Fruit fly (Drosophila melanogaster) whole organism, embryonic: Measurements from ENCODE around the gene CG6163.

Experiments used
- Awh ChIP-seq: fragments of 200-800 bp; sonication (Bioruptor generic); IDR thresholded peaks from 2 replicates; pipeline ENCODE4, ENCODE4 v1.3.6; 2022; ENCODE audit warnings: missing biosample characterization, missing genetic modification characterization
- BEAF-32 ChIP-seq: fragments of 200-800 bp; sonication (Bioruptor generic); optimal IDR thresholded peaks from 3 replicates; lab custom pipeline; 2017; ENCODE audit warnings: missing biosample characterization, missing genetic modification characterization, mild to moderate bottlenecking, moderate library complexity, missing genetic modification reagents
- Blimp-1 ChIP-seq: fragments of 200-800 bp; sonication (Bioruptor generic); optimal IDR thresholded peaks from 3 replicates; lab custom pipeline; 2018; ENCODE audit warnings: missing biosample characterization, missing genetic modification characterization, mild to moderate bottlenecking, moderate library complexity, missing genetic modification reagents
- CG10267 ChIP-seq: fragments of 200-800 bp; sonication (Bioruptor generic); optimal IDR thresholded peaks from 2 replicates; lab custom pipeline; 2018; ENCODE audit warnings: missing biosample characterization, mild to moderate bottlenecking, missing genetic modification characterization, moderate library complexity
- CG11456 ChIP-seq: fragments of 200-800 bp; sonication (Bioruptor generic); IDR thresholded peaks from 3 replicates; pipeline ENCODE4 v1.3.6; 2022; ENCODE audit warnings: missing biosample characterization, missing genetic modification characterization
- CG11504 ChIP-seq: fragments of 200-800 bp; sonication (Bioruptor generic); optimal IDR thresholded peaks from 3 replicates; lab custom pipeline; 2019; ENCODE audit warnings: missing biosample characterization, mild to moderate bottlenecking, missing genetic modification characterization, moderate library complexity
- CG12769 ChIP-seq: fragments of 200-800 bp; sonication (Bioruptor generic); optimal IDR thresholded peaks from 2 replicates; lab custom pipeline; 2019; ENCODE audit warnings: missing biosample characterization, mild to moderate bottlenecking, missing genetic modification characterization, moderate library complexity
- CG14860 ChIP-seq: fragments of 200-800 bp; sonication (Bioruptor generic); IDR thresholded peaks from 3 replicates; pipeline ENCODE4 v1.3.6; 2022; ENCODE audit warnings: missing biosample characterization, missing genetic modification characterization; ENCODE audit not compliant: partially characterized antibody
- CG17359 ChIP-seq: fragments of 200-800 bp; sonication (Bioruptor generic); optimal IDR thresholded peaks from 3 replicates; lab custom pipeline; 2018; ENCODE audit warnings: missing biosample characterization, mild to moderate bottlenecking, missing genetic modification characterization, moderate library complexity
- CG2199 ChIP-seq: fragments of 200-800 bp; sonication (Bioruptor generic); IDR thresholded peaks from 3 replicates; pipeline ENCODE4 v1.3.6; 2022; ENCODE audit warnings: missing biosample characterization, missing genetic modification characterization
- CG2678 ChIP-seq: fragments of 200-800 bp; sonication (Bioruptor generic); optimal IDR thresholded peaks from 3 replicates; lab custom pipeline; 2019; ENCODE audit warnings: missing biosample characterization, mild to moderate bottlenecking, missing genetic modification characterization, moderate library complexity
- CG3847 ChIP-seq: fragments of 200-800 bp; sonication (Bioruptor generic); IDR thresholded peaks from 2 replicates; pipeline ENCODE4 v1.3.6; 2022; ENCODE audit warnings: missing biosample characterization, missing genetic modification characterization
- CG8089 ChIP-seq: fragments of 200-800 bp; sonication (Bioruptor generic); optimal IDR thresholded peaks from 3 replicates; lab custom pipeline; 2016; ENCODE audit warnings: missing biosample characterization, missing genetic modification characterization
- CG8281 ChIP-seq: fragments of 200-800 bp; sonication (Bioruptor generic); optimal IDR thresholded peaks from 2 replicates; lab custom pipeline; 2018; ENCODE audit warnings: missing biosample characterization, mild to moderate bottlenecking, missing genetic modification characterization, moderate library complexity
- CG8290 ChIP-seq, 3 experiments: fragments of 200-800 bp; sonication (Bioruptor generic); optimal IDR thresholded peaks; 2 replicates each; lab custom pipeline; 2016 to 2019; ENCODE audit warnings: missing biosample characterization in 3 of 3, missing genetic modification characterization in 3 of 3, mild to moderate bottlenecking in 2 of 3, moderate library complexity in 1 of 3
- CG9215 ChIP-seq: fragments of 200-800 bp; sonication (Bioruptor generic); IDR thresholded peaks from 2 replicates; pipeline ENCODE4 v1.3.6; 2022; ENCODE audit warnings: missing biosample characterization, missing genetic modification characterization
- CG9727 ChIP-seq: fragments of 200-800 bp; sonication (Bioruptor generic); optimal IDR thresholded peaks from 3 replicates; lab custom pipeline; 2017; ENCODE audit warnings: missing biosample characterization, mild to moderate bottlenecking, missing genetic modification characterization
- Deaf1 ChIP-seq: fragments of 200-800 bp; optimal IDR thresholded peaks from 3 replicates; lab custom pipeline; 2019; ENCODE audit warnings: missing biosample characterization, mild to moderate bottlenecking, missing genetic modification characterization, moderate library complexity
- Fer1 ChIP-seq: fragments of 200-800 bp; sonication (Bioruptor generic); optimal IDR thresholded peaks from 2 replicates; lab custom pipeline; 2017; ENCODE audit warnings: missing biosample characterization, mild to moderate bottlenecking, missing genetic modification characterization
- Hey ChIP-seq: fragments of 200-800 bp; sonication (Bioruptor generic); optimal IDR thresholded peaks from 3 replicates; lab custom pipeline; 2018; ENCODE audit warnings: missing biosample characterization, mild to moderate bottlenecking, missing genetic modification characterization
- Hmr ChIP-seq: fragments of 200-800 bp; sonication (Bioruptor generic); optimal IDR thresholded peaks from 3 replicates; lab custom pipeline; 2017; ENCODE audit warnings: mild to moderate bottlenecking, missing biosample characterization, missing genetic modification reagents, missing genetic modification characterization
- Hr78 ChIP-seq, 2 experiments: fragments of 200-800 bp in 1 of 2; fragments of >200 bp in 1 of 2; sonication (Bioruptor generic) in 1 of 2; optimal IDR thresholded peaks; 2 replicates each; lab custom pipeline; 2017 to 2019; ENCODE audit warnings: missing biosample characterization in 2 of 2, missing genetic modification characterization in 2 of 2, mild to moderate bottlenecking in 1 of 2, moderate library complexity in 1 of 2
- Kr ChIP-seq: fragments of 200-800 bp; sonication (Bioruptor generic); optimal IDR thresholded peaks from 2 replicates; lab custom pipeline; 2017; ENCODE audit warnings: missing biosample characterization, mild to moderate bottlenecking, missing genetic modification characterization
- MBD-R2 ChIP-seq: fragments of 200-800 bp; sonication (Bioruptor generic); IDR thresholded peaks from 2 replicates; pipeline ENCODE4 v1.3.6; 2022; ENCODE audit warnings: missing biosample characterization, missing genetic modification characterization
- Myb ChIP-seq: fragments of 200-800 bp; sonication (Bioruptor generic); optimal IDR thresholded peaks from 2 replicates; lab custom pipeline; 2016; ENCODE audit warnings: missing biosample characterization, missing genetic modification characterization
- Sox102F ChIP-seq: fragments of 200-800 bp; sonication (Bioruptor generic); optimal IDR thresholded peaks from 2 replicates; lab custom pipeline; 2018; ENCODE audit warnings: missing biosample characterization, mild to moderate bottlenecking, missing genetic modification characterization, moderate library complexity
- abd-A ChIP-seq: fragments of 200-800 bp; sonication (Bioruptor generic); optimal IDR thresholded peaks from 3 replicates; lab custom pipeline; 2019; ENCODE audit warnings: missing biosample characterization, mild to moderate bottlenecking, missing genetic modification characterization, moderate library complexity
- ara ChIP-seq: fragments of 200-800 bp; sonication (Bioruptor generic); IDR thresholded peaks from 2 replicates; pipeline ENCODE4 v1.3.6; 2022; ENCODE audit warnings: missing biosample characterization, missing genetic modification characterization
- bowl ChIP-seq: fragments of 200-800 bp; sonication (Bioruptor generic); IDR thresholded peaks from 2 replicates; pipeline ENCODE4 v1.3.6; 2022; ENCODE audit warnings: missing biosample characterization, missing genetic modification characterization
- cg ChIP-seq: fragments of 200-800 bp; sonication (Bioruptor generic); optimal IDR thresholded peaks from 3 replicates; lab custom pipeline; 2019; ENCODE audit warnings: missing biosample characterization, mild to moderate bottlenecking, missing genetic modification characterization, moderate library complexity
- chinmo ChIP-seq: fragments of 200-800 bp; sonication (Bioruptor generic); IDR thresholded peaks from 4 replicates; pipeline ENCODE4 v1.3.6; 2022; ENCODE audit warnings: missing biosample characterization, missing genetic modification characterization; ENCODE audit not compliant: partially characterized antibody
- da ChIP-seq: fragments of 200-800 bp; sonication (Bioruptor generic); optimal IDR thresholded peaks from 2 replicates; lab custom pipeline; 2016; ENCODE audit warnings: missing biosample characterization, missing genetic modification characterization
- gcm ChIP-seq: fragments of 200-800 bp; sonication (Bioruptor generic); optimal IDR thresholded peaks from 2 replicates; lab custom pipeline; 2019; ENCODE audit warnings: missing biosample characterization, mild to moderate bottlenecking, missing genetic modification characterization, moderate library complexity
- gfzf ChIP-seq: fragments of 200-800 bp; sonication (Bioruptor generic); optimal IDR thresholded peaks from 2 replicates; lab custom pipeline; 2016; ENCODE audit warnings: missing biosample characterization, mild to moderate bottlenecking, missing genetic modification characterization, moderate library complexity
- gsb ChIP-seq: fragments of 200-800 bp; sonication (Bioruptor generic); IDR thresholded peaks from 2 replicates; pipeline ENCODE4 v1.3.6; 2022; ENCODE audit warnings: missing biosample characterization, missing genetic modification characterization
- jing ChIP-seq: fragments of 200-800 bp; sonication (Bioruptor generic); optimal IDR thresholded peaks from 2 replicates; lab custom pipeline; 2018; ENCODE audit warnings: missing biosample characterization, mild to moderate bottlenecking, missing genetic modification characterization
- kay ChIP-seq: fragments of 200-800 bp; sonication (Bioruptor generic); optimal IDR thresholded peaks from 2 replicates; lab custom pipeline; 2016; ENCODE audit warnings: missing biosample characterization, missing genetic modification characterization
- kni ChIP-seq: fragments of 200-800 bp; sonication (Bioruptor generic); optimal IDR thresholded peaks from 3 replicates; lab custom pipeline; 2017; ENCODE audit warnings: mild to moderate bottlenecking, missing biosample characterization, missing genetic modification reagents, missing genetic modification characterization
- mirr ChIP-seq: fragments of 200-800 bp; sonication (Bioruptor generic); optimal IDR thresholded peaks from 3 replicates; lab custom pipeline; 2018; ENCODE audit warnings: missing biosample characterization, mild to moderate bottlenecking, missing genetic modification characterization
- nom ChIP-seq: fragments of 200-800 bp; sonication (Bioruptor generic); optimal IDR thresholded peaks from 2 replicates; lab custom pipeline; 2017; ENCODE audit warnings: missing biosample characterization, missing genetic modification characterization, mild to moderate bottlenecking, moderate library complexity, missing genetic modification reagents
- prd ChIP-seq, 3 experiments: fragments of >200 bp in 2 of 3; fragments of 200-800 bp in 1 of 3; sonication (Bioruptor generic) in 1 of 3; optimal IDR thresholded peaks in 2 of 3; IDR thresholded peaks in 1 of 3; 2 replicates in 2 of 3; 3 replicates in 1 of 3; pipeline versions ENCODE4 v1.3.6 to Lab custom; 2017 to 2022; ENCODE audit warnings: missing biosample characterization in 1 of 3, missing genetic modification characterization in 1 of 3
- pros ChIP-seq: fragments of 200-800 bp; sonication (Bioruptor generic); optimal IDR thresholded peaks from 3 replicates; lab custom pipeline; 2019; ENCODE audit warnings: missing biosample characterization, mild to moderate bottlenecking, missing genetic modification characterization, moderate library complexity
- row ChIP-seq: fragments of 200-800 bp; sonication (Bioruptor generic); IDR thresholded peaks from 3 replicates; pipeline ENCODE4 v1.3.6; 2022; ENCODE audit warnings: missing biosample characterization, missing genetic modification characterization
- sd ChIP-seq: fragments of 200-800 bp; sonication (Bioruptor generic); optimal IDR thresholded peaks from 3 replicates; lab custom pipeline; 2018; ENCODE audit warnings: missing biosample characterization, mild to moderate bottlenecking, missing genetic modification characterization, moderate library complexity
- slbo ChIP-seq: fragments of 200-800 bp; sonication (Bioruptor generic); IDR thresholded peaks from 2 replicates; pipeline ENCODE4 v1.3.6; 2022; ENCODE audit warnings: missing biosample characterization, missing genetic modification characterization
- so ChIP-seq: fragments of 200-800 bp; sonication (Bioruptor generic); IDR thresholded peaks from 3 replicates; pipeline ENCODE4 v1.3.6; 2022; ENCODE audit warnings: missing biosample characterization, missing genetic modification characterization
- sug ChIP-seq: fragments of 200-800 bp; optimal IDR thresholded peaks from 2 replicates; lab custom pipeline; 2019; ENCODE audit warnings: missing biosample characterization, mild to moderate bottlenecking, missing genetic modification characterization, moderate library complexity
- unpg ChIP-seq: fragments of 200-800 bp; sonication (Bioruptor generic); optimal IDR thresholded peaks from 3 replicates; lab custom pipeline; 2018; ENCODE audit warnings: missing biosample characterization, mild to moderate bottlenecking, missing genetic modification characterization, moderate library complexity

CG6163 gene

DNA sequence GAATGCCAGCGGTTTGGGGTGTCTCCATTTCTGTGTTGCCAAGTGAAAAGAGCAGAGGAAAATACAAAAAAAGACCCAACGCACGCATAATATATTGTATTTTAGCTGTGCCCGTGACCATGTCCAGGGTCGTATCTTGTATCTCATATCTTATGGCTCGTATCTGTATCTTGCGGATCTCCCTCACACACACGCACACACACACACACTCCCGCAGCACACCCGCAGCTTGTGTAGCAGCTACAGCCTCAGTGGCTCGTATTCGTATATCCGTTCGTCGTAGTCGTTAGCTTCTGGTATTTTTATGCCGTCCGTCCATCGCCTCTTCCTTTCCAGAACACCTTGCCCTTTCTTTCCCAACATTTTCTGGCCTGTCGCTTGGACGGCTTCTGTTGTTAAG, 19.5 kb upstream of the CG6163 start (continued):
- TF ChIP-seq sd (tag; lab: Kevin White, UChicago) (peak; percentile 76), kay (GFP tag; lab: Kevin White, UChicago) (no peak), CG8290 (GFP tag; optimal IDR thresholded peaks at IDR 0.05; lab: Kevin White, UChicago) (no peak), CG8290 (tag; optimal IDR thresholded peaks at IDR 0.05; lab: Kevin White, UChicago) (peak in 1 of 2 experiments; percentile 42), CG9727 (GFP tag; lab: Kevin White, UChicago) (peak; percentile 33), Myb (no peak), da (GFP tag; lab: Kevin White, UChicago) (peak; percentile 9), CG3847 (GFP tag; lab: Robert Waterston, UW) (0 out of 2 replicates have a peak, but pooled peaks have one; percentile 5), CG2199 (GFP tag; lab: Robert Waterston, UW) (peak; percentile 66; the same call in 2 of the 3 replicates), Fer1 (GFP tag; lab: Kevin White, UChicago) (peak; percentile 3), gcm (peak; percentile 69), CG12769 (peak; percentile 61), cg (GFP tag; lab: Kevin White, UChicago) (peak; percentile 75), Deaf1 (peak; percentile 27), so (peak; percentile 83), CG10267 (tag; lab: Kevin White, UChicago) (no peak), prd (optimal IDR thresholded peaks at IDR 0.05; lab: Kevin White, UChicago) (no peak), prd (GFP tag; IDR thresholded peaks at IDR 0.05; lab: Robert Waterston, UW) (no peak), chinmo (GFP tag; lab: Robert Waterston, UW) (0 out of 4 replicates have a peak, but pooled peaks have one; percentile 51), Hr78 (GFP tag; optimal IDR thresholded peaks at IDR 0.05; lab: Kevin White, UChicago) (peak in 1 of 2 experiments; percentile 9), Blimp-1 (GFP tag; lab: Kevin White, UChicago) (peak; percentile 2), ara (0 out of 2 replicates have a peak, but pooled peaks have one; percentile 15), sug (tag; lab: Kevin White, UChicago) (peak; percentile 1), pros (GFP tag; lab: Kevin White, UChicago) (peak; percentile 65), gsb (no peak), CG2678 (tag; lab: Kevin White, UChicago) (peak; percentile 2), Hey (tag; lab: Kevin White, UChicago) (peak; percentile 11), CG9215 (GFP tag; lab: Robert Waterston, UW) (no peak), CG11504 (tag; lab: Kevin White, UChicago) (peak; percentile 19), Hmr (GFP tag; lab: Kevin White, UChicago) (peak; percentile 17), CG17359 (no peak), abd-A (tag; lab: Kevin White, UChicago) (peak; percentile 77), bowl (GFP tag; lab: Robert Waterston, UW) (peak; percentile 10; the same call in 1 of the 2 replicates)

DNA sequence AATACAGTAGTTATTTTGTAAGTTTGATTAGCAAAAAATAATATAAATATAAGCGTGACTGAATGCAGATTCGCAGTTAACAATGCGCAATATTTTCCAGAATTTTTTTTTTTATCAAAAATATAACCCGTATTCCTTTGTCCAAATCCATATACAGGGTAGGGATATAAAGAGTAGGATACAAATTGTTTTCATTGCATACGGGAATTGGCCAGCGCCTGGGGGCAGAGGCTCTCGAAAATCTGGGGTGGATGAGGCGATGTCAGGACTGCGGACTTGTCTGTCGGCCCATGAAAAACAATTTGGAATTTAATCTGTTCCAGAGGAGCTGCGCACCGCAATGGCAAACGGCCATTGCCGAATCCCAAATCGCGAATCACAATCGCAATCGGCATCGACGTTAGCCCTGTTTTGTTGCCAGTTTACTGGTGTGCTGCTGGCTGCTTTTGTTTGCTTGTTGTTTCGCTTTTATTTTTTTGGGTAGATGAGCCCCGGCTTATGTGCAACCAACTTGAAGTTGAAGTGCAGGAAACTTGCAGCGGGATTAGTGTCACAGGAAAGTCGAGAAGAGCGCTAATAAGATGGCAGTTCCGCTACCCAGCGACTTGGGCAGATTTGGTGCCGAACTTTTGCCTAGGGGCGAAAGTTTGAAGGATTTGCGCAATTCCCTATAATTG, 18.2 kb upstream of the CG6163 start:
- TF ChIP-seq unpg (no peak), jing (GFP tag; lab: Kevin White, UChicago) (no peak), gfzf (GFP tag; lab: Kevin White, UChicago) (no peak), CG8089 (GFP tag; lab: Kevin White, UChicago) (no peak), Awh (0 out of 2 replicates have a peak, but pooled peaks have one; percentile 38), kni (GFP tag; lab: Kevin White, UChicago) (no peak), CG8281 (tag; lab: Kevin White, UChicago) (no peak), mirr (GFP tag; lab: Kevin White, UChicago) (no peak), row (GFP tag; lab: Robert Waterston, UW) (0 out of 3 replicates have a peak, but pooled peaks have one; percentile 6), nom (GFP tag; lab: Kevin White, UChicago) (no peak), Kr (GFP tag; lab: Kevin White, UChicago) (no peak), MBD-R2 (GFP tag; lab: Robert Waterston, UW) (no peak), CG11456 (0 out of 3 replicates have a peak, but pooled peaks have one; percentile 52), slbo (GFP tag; lab: Robert Waterston, UW) (peak; percentile 4; the same call in 1 of the 2 replicates), CG14860 (GFP tag; lab: Robert Waterston, UW) (no peak), BEAF-32 (no peak), Sox102F (GFP tag; lab: Kevin White, UChicago) (peak; percentile 10)
